Fruit fly (Drosophila melanogaster) whole organism, pupa: ENCODE data around the gene ast.

Experiments
- CG10348 ChIP-seq: fragments of 200-800 bp; sonication (Bioruptor generic); IDR thresholded peaks from 2 replicates; pipeline ENCODE4 v1.3.6; 2022; ENCODE audit warnings: missing biosample characterization, missing genetic modification characterization
- CG12605 ChIP-seq: fragments of 200-800 bp; sonication (Bioruptor generic); IDR thresholded peaks from 2 replicates; pipeline ENCODE4 v1.3.6; 2022; ENCODE audit warnings: missing biosample characterization, missing genetic modification characterization
- CG15710 ChIP-seq: fragments of 200-800 bp; sonication (Bioruptor generic); optimal IDR thresholded peaks from 2 replicates; lab custom pipeline; 2018; ENCODE audit warnings: missing biosample characterization, mild to moderate bottlenecking, missing genetic modification characterization, moderate library complexity
- CG32121 ChIP-seq: fragments of 200-800 bp; sonication (Bioruptor generic); IDR thresholded peaks from 2 replicates; pipeline ENCODE4 v1.3.6; 2022; ENCODE audit warnings: missing biosample characterization, missing genetic modification characterization
- CG4496 ChIP-seq: fragments of 200-800 bp; sonication (Bioruptor generic); IDR thresholded peaks from 3 replicates; pipeline ENCODE4 v1.3.6; 2022; ENCODE audit warnings: missing biosample characterization, missing genetic modification characterization
- CG8159 ChIP-seq: fragments of 200-800 bp; sonication (Bioruptor generic); optimal IDR thresholded peaks from 3 replicates; lab custom pipeline; 2018; ENCODE audit warnings: missing biosample characterization, mild to moderate bottlenecking, missing genetic modification characterization, moderate library complexity
- CG8301 ChIP-seq: fragments of 200-800 bp; sonication (Bioruptor generic); optimal IDR thresholded peaks from 2 replicates; lab custom pipeline; 2018; ENCODE audit warnings: missing biosample characterization, mild to moderate bottlenecking, missing genetic modification characterization
- D1 ChIP-seq: fragments of 200-800 bp; sonication (Bioruptor generic); optimal IDR thresholded peaks from 2 replicates; lab custom pipeline; 2018; ENCODE audit warnings: missing biosample characterization, mild to moderate bottlenecking, missing genetic modification characterization, moderate library complexity
- Ets98B ChIP-seq: fragments of 200-800 bp; sonication (Bioruptor generic); IDR thresholded peaks from 2 replicates; pipeline ENCODE4 v1.3.6; 2022; ENCODE audit warnings: missing biosample characterization, missing genetic modification characterization
- Pif1B ChIP-seq: fragments of 200-800 bp; sonication (Bioruptor generic); optimal IDR thresholded peaks from 3 replicates; lab custom pipeline; 2016; ENCODE audit warnings: missing biosample characterization, missing genetic modification characterization
- Snoo ChIP-seq: fragments of 200-800 bp; sonication (Bioruptor generic); optimal IDR thresholded peaks from 3 replicates; lab custom pipeline; 2017; ENCODE audit warnings: missing biosample characterization, mild to moderate bottlenecking, missing genetic modification characterization, inconsistent platforms
- fd96Ca ChIP-seq: fragments of 200-800 bp; sonication (Bioruptor generic); IDR thresholded peaks from 3 replicates; pipeline ENCODE4 v1.3.6; 2022; ENCODE audit warnings: missing biosample characterization, missing genetic modification characterization
- gl ChIP-seq: fragments of 200-800 bp; sonication (Bioruptor generic); optimal IDR thresholded peaks from 2 replicates; lab custom pipeline; 2018; ENCODE audit warnings: missing biosample characterization, mild to moderate bottlenecking, missing genetic modification characterization
- rn ChIP-seq: fragments of 200-800 bp; sonication (Bioruptor generic); IDR thresholded peaks from 2 replicates; pipeline ENCODE4 v1.3.6; 2022; ENCODE audit warnings: missing biosample characterization, missing genetic modification characterization

dm6 chr2L:1064544-1064943, 13.2 kb upstream of the ast start:
- TF ChIP-seq Pif1B (no peak), D1 (tag; lab: Kevin White, UChicago) (no peak), CG8159 (tag; lab: Kevin White, UChicago) (no peak), CG32121 (GFP tag; lab: Robert Waterston, UW) (no peak), Snoo (no peak), Ets98B (GFP tag; lab: Robert Waterston, UW) (no peak), CG8301 (no peak), gl (no peak), CG10348 (GFP tag; lab: Robert Waterston, UW) (no peak), CG4496 (GFP tag; lab: Robert Waterston, UW) (no peak), rn (no peak), fd96Ca (GFP tag; lab: Robert Waterston, UW) (no peak), CG12605 (GFP tag; lab: Robert Waterston, UW) (no peak), CG15710 (tag; lab: Kevin White, UChicago) (no peak)
